Worm (Caenorhabditis elegans): ENCODE measurements around the gene ttr-9.

DNA sequence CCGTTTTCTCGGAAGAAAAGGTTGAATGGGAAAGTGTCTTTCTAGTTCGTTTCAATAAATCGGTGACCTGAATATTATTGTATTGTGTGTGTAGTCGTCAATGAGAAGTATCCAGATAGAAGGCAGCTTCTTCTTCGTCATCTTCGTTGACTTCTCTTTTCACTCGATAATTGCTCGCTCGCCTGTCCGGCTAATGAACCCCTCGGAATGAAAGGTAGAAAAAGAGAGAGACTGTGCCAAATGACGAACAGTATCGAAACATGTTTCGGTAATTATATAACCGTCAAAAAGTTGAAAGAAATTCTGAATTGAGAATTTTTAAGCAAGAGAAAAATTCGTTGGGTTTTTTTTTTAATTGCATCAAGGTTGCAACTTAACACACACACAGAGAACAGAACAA is 48.8 kb downstream of the ttr-9 start, which contains the start of gene cutl-17:
- TF ChIP-seq ZK546.5 (tag; optimal IDR thresholded peaks at IDR 0.05) (no peak), ztf-7 (tag; optimal IDR thresholded peaks at IDR 0.05) (no peak), nhr-77 (tag; optimal IDR thresholded peaks at IDR 0.05) (no peak), hlh-30 (tag; optimal IDR thresholded peaks at IDR 0.05; ENCODE audit: insufficient read depth) (no peak), daf-19 (GFP tag; conservative IDR thresholded peaks at IDR 0.05) (no peak), zip-11 (GFP tag; IDR thresholded peaks at IDR 0.05) (no peak), Y5F2A.4 (GFP tag; optimal IDR thresholded peaks at IDR 0.05) (no peak), nhr-11 (tag; optimal IDR thresholded peaks at IDR 0.05) (no peak), ces-1 (GFP tag; optimal IDR thresholded peaks at IDR 0.05) (no peak), R02D3.7 (tag; optimal IDR thresholded peaks at IDR 0.05) (no peak), lin-15B (tag; optimal IDR thresholded peaks at IDR 0.05) (no peak)

Measured in whole organism, L4 larva.